Fruit fly (Drosophila melanogaster) whole organism, embryonic: Measurements from ENCODE around the gene Tomosyn.

Source experiments
- Awh ChIP-seq: fragments of 200-800 bp; sonication (Bioruptor generic); IDR thresholded peaks from 2 replicates; pipeline ENCODE4, ENCODE4 v1.3.6; 2022; ENCODE audit warnings: missing biosample characterization, missing genetic modification characterization
- CG10267 ChIP-seq: fragments of 200-800 bp; sonication (Bioruptor generic); optimal IDR thresholded peaks from 2 replicates; lab custom pipeline; 2018; ENCODE audit warnings: missing biosample characterization, mild to moderate bottlenecking, missing genetic modification characterization, moderate library complexity
- CG10979 ChIP-seq: fragments of 200-800 bp; sonication (Bioruptor generic); optimal IDR thresholded peaks from 2 replicates; lab custom pipeline; 2018; ENCODE audit warnings: missing biosample characterization, mild to moderate bottlenecking, missing genetic modification characterization, moderate library complexity
- CG11560 ChIP-seq: fragments of 200-800 bp; sonication (Bioruptor generic); IDR thresholded peaks from 3 replicates; pipeline ENCODE4 v1.3.6; 2022; ENCODE audit warnings: missing biosample characterization, missing genetic modification characterization
- CG12155 ChIP-seq: fragments of 200-800 bp; sonication (Bioruptor generic); optimal IDR thresholded peaks from 3 replicates; lab custom pipeline; 2016; ENCODE audit warnings: missing biosample characterization, missing genetic modification characterization
- CG12942 ChIP-seq: fragments of 200-800 bp; sonication (Bioruptor generic); optimal IDR thresholded peaks from 3 replicates; lab custom pipeline; 2016; ENCODE audit warnings: missing biosample characterization, missing genetic modification characterization
- CG13296 ChIP-seq: fragments of 200-800 bp; sonication (Bioruptor generic); optimal IDR thresholded peaks from 3 replicates; lab custom pipeline; 2018; ENCODE audit warnings: missing biosample characterization, mild to moderate bottlenecking, missing genetic modification characterization
- CG13624 ChIP-seq: fragments of 200-800 bp; sonication (Bioruptor generic); optimal IDR thresholded peaks from 2 replicates; lab custom pipeline; 2016; ENCODE audit warnings: missing biosample characterization, missing genetic modification characterization
- CG13894 ChIP-seq: fragments of 200-800 bp; sonication (Bioruptor generic); optimal IDR thresholded peaks from 3 replicates; lab custom pipeline; 2018; ENCODE audit warnings: missing biosample characterization, mild to moderate bottlenecking, missing genetic modification characterization, moderate library complexity
- CG14710 ChIP-seq: fragments of 200-800 bp; sonication (Bioruptor generic); optimal IDR thresholded peaks from 3 replicates; lab custom pipeline; 2019; ENCODE audit warnings: missing biosample characterization, mild to moderate bottlenecking, missing genetic modification characterization, moderate library complexity
- CG14860 ChIP-seq: fragments of 200-800 bp; sonication (Bioruptor generic); IDR thresholded peaks from 3 replicates; pipeline ENCODE4 v1.3.6; 2022; ENCODE audit warnings: missing biosample characterization, missing genetic modification characterization; ENCODE audit not compliant: partially characterized antibody
- CG15011 ChIP-seq: fragments of 200-800 bp; sonication (Bioruptor generic); optimal IDR thresholded peaks from 3 replicates; lab custom pipeline; 2018; ENCODE audit warnings: missing biosample characterization, mild to moderate bottlenecking, missing genetic modification characterization
- CG15696 ChIP-seq: fragments of 200-800 bp; sonication (Bioruptor generic); optimal IDR thresholded peaks from 2 replicates; lab custom pipeline; 2019; ENCODE audit warnings: missing biosample characterization, mild to moderate bottlenecking, missing genetic modification characterization, moderate library complexity
- CG1602 ChIP-seq: fragments of 200-800 bp; sonication (Bioruptor generic); optimal IDR thresholded peaks from 3 replicates; lab custom pipeline; 2016; ENCODE audit warnings: missing biosample characterization, missing genetic modification characterization
- CG2116 ChIP-seq: fragments of 200-800 bp; sonication (Bioruptor generic); optimal IDR thresholded peaks from 3 replicates; lab custom pipeline; 2018; ENCODE audit warnings: missing biosample characterization, mild to moderate bottlenecking, missing genetic modification characterization
- CG2712 ChIP-seq: fragments of 200-800 bp; optimal IDR thresholded peaks from 3 replicates; lab custom pipeline; 2019; ENCODE audit warnings: missing biosample characterization, mild to moderate bottlenecking, missing genetic modification characterization, moderate library complexity
- CG31365 ChIP-seq: fragments of 200-800 bp; sonication (Bioruptor generic); optimal IDR thresholded peaks from 2 replicates; lab custom pipeline; 2018; ENCODE audit warnings: missing biosample characterization, mild to moderate bottlenecking, missing genetic modification characterization
- CG4730 ChIP-seq: fragments of 200-800 bp; sonication (Bioruptor generic); IDR thresholded peaks from 2 replicates; pipeline ENCODE4 v1.3.6; 2022; ENCODE audit warnings: missing biosample characterization, missing genetic modification characterization
- CG6791 ChIP-seq: fragments of 200-800 bp; sonication (Bioruptor generic); IDR thresholded peaks from 3 replicates; pipeline ENCODE4 v1.3.6; 2022; ENCODE audit warnings: missing biosample characterization, missing genetic modification characterization; ENCODE audit not compliant: partially characterized antibody
- CG7556 ChIP-seq: fragments of 200-800 bp; sonication (Bioruptor generic); optimal IDR thresholded peaks from 2 replicates; lab custom pipeline; 2017; ENCODE audit warnings: missing biosample characterization, mild to moderate bottlenecking, missing genetic modification characterization
- CG8290 ChIP-seq, 3 experiments: fragments of 200-800 bp; sonication (Bioruptor generic); optimal IDR thresholded peaks; 2 replicates each; lab custom pipeline; 2016 to 2019; ENCODE audit warnings: missing biosample characterization in 3 of 3, missing genetic modification characterization in 3 of 3, mild to moderate bottlenecking in 2 of 3, moderate library complexity in 1 of 3
- CG9609 ChIP-seq: fragments of 200-800 bp; sonication (Bioruptor generic); optimal IDR thresholded peaks from 3 replicates; lab custom pipeline; 2016; ENCODE audit warnings: missing biosample characterization, missing genetic modification characterization
- CG9932 ChIP-seq: fragments of 200-800 bp; sonication (Bioruptor generic); IDR thresholded peaks from 2 replicates; pipeline ENCODE4 v1.3.6; 2022; ENCODE audit warnings: missing biosample characterization, missing genetic modification characterization
- Fer1 ChIP-seq: fragments of 200-800 bp; sonication (Bioruptor generic); optimal IDR thresholded peaks from 2 replicates; lab custom pipeline; 2017; ENCODE audit warnings: missing biosample characterization, mild to moderate bottlenecking, missing genetic modification characterization
- HLHmδ ChIP-seq: fragments of 200-800 bp; sonication (Bioruptor generic); optimal IDR thresholded peaks from 2 replicates; lab custom pipeline; 2018; ENCODE audit warnings: missing biosample characterization, mild to moderate bottlenecking, missing genetic modification characterization, moderate library complexity
- Meics ChIP-seq: fragments of 200-800 bp; sonication (Bioruptor generic); optimal IDR thresholded peaks from 2 replicates; lab custom pipeline; 2017; ENCODE audit warnings: missing biosample characterization, mild to moderate bottlenecking, missing genetic modification characterization
- Sox100B ChIP-seq: fragments of 200-800 bp; sonication (Bioruptor generic); optimal IDR thresholded peaks from 3 replicates; lab custom pipeline; 2018; ENCODE audit warnings: missing biosample characterization, mild to moderate bottlenecking, missing genetic modification characterization
- Spps ChIP-seq: fragments of 200-800 bp; sonication (Bioruptor generic); optimal IDR thresholded peaks from 2 replicates; lab custom pipeline; 2018; ENCODE audit warnings: missing biosample characterization, mild to moderate bottlenecking, missing genetic modification characterization
- ab ChIP-seq: fragments of 200-800 bp; sonication (Bioruptor generic); optimal IDR thresholded peaks from 2 replicates; lab custom pipeline; 2016; ENCODE audit warnings: missing biosample characterization, missing genetic modification characterization
- bigmax ChIP-seq: fragments of 200-800 bp; sonication (Bioruptor generic); optimal IDR thresholded peaks from 2 replicates; lab custom pipeline; 2018; ENCODE audit warnings: missing biosample characterization, mild to moderate bottlenecking, missing genetic modification characterization
- bsh ChIP-seq, 2 experiments: fragments of 200-800 bp; sonication (Bioruptor generic); optimal IDR thresholded peaks; 2 replicates each; lab custom pipeline; 2017 to 2018; ENCODE audit warnings: mild to moderate bottlenecking in 2 of 2, missing biosample characterization in 2 of 2, missing genetic modification characterization in 2 of 2, moderate library complexity in 1 of 2
- crp ChIP-seq, 2 experiments: fragments of 200-800 bp; sonication (Bioruptor generic); optimal IDR thresholded peaks; 2 replicates in 1 of 2; 3 replicates in 1 of 2; lab custom pipeline; 2017; ENCODE audit warnings: missing biosample characterization in 2 of 2, missing genetic modification characterization in 2 of 2, mild to moderate bottlenecking in 1 of 2, moderate library complexity in 1 of 2
- dati ChIP-seq: fragments of 200-800 bp; sonication (Bioruptor generic); IDR thresholded peaks from 2 replicates; pipeline ENCODE4 v1.3.6; 2022; ENCODE audit warnings: missing biosample characterization, missing genetic modification characterization
- ems ChIP-seq: fragments of 200-800 bp; sonication (Bioruptor generic); optimal IDR thresholded peaks from 3 replicates; lab custom pipeline; 2016; ENCODE audit warnings: missing biosample characterization, missing genetic modification characterization
- ewg ChIP-seq: fragments of 200-800 bp; sonication (Bioruptor generic); optimal IDR thresholded peaks from 3 replicates; lab custom pipeline; 2017; ENCODE audit warnings: mild to moderate bottlenecking, missing biosample characterization, missing genetic modification reagents, missing genetic modification characterization
- fu2 ChIP-seq: fragments of 200-800 bp; sonication (Bioruptor generic); optimal IDR thresholded peaks from 2 replicates; lab custom pipeline; 2016; ENCODE audit warnings: missing biosample characterization, missing genetic modification characterization
- gem ChIP-seq: fragments of 200-800 bp; sonication (Bioruptor generic); optimal IDR thresholded peaks from 2 replicates; lab custom pipeline; 2019; ENCODE audit warnings: missing biosample characterization, mild to moderate bottlenecking, missing genetic modification characterization, moderate library complexity
- grau ChIP-seq: fragments of 200-800 bp; optimal IDR thresholded peaks from 3 replicates; lab custom pipeline; 2019; ENCODE audit warnings: missing biosample characterization, mild to moderate bottlenecking, missing genetic modification characterization, moderate library complexity
- gt ChIP-seq: fragments of 200-800 bp; sonication (Bioruptor generic); IDR thresholded peaks from 2 replicates; pipeline ENCODE4 v1.3.6; 2022; ENCODE audit warnings: missing biosample characterization, missing genetic modification characterization
- lbe ChIP-seq: fragments of 200-800 bp; sonication (Bioruptor generic); optimal IDR thresholded peaks from 2 replicates; lab custom pipeline; 2016; ENCODE audit warnings: missing biosample characterization, mild to moderate bottlenecking, missing genetic modification characterization
- lola ChIP-seq, 3 experiments: fragments of >200 bp in 2 of 3; fragments of 200-800 bp in 1 of 3; sonication (Bioruptor generic) in 1 of 3; optimal IDR thresholded peaks; 2 replicates each; lab custom pipeline; 2017 to 2019; ENCODE audit warnings: missing biosample characterization in 3 of 3, missing genetic modification characterization in 3 of 3, mild to moderate bottlenecking in 1 of 3, moderate library complexity in 1 of 3
- lov ChIP-seq, 2 experiments: fragments of 200-800 bp in 1 of 2; fragments of >200 bp in 1 of 2; sonication (Bioruptor generic) in 1 of 2; IDR thresholded peaks in 1 of 2; optimal IDR thresholded peaks in 1 of 2; 2 replicates in 1 of 2; 3 replicates in 1 of 2; pipeline versions ENCODE4 v1.3.6 to Lab custom; 2017 to 2022; ENCODE audit warnings: missing biosample characterization in 1 of 2, missing genetic modification characterization in 1 of 2
- pros ChIP-seq: fragments of 200-800 bp; sonication (Bioruptor generic); optimal IDR thresholded peaks from 3 replicates; lab custom pipeline; 2019; ENCODE audit warnings: missing biosample characterization, mild to moderate bottlenecking, missing genetic modification characterization, moderate library complexity
- sens ChIP-seq: fragments of 200-800 bp; sonication (Bioruptor generic); peaks from one replicate; lab custom pipeline; 2016; ENCODE audit warnings: missing biosample characterization, missing genetic modification characterization
- sima ChIP-seq: fragments of 200-800 bp; sonication (Bioruptor generic); optimal IDR thresholded peaks from 2 replicates; lab custom pipeline; 2016; ENCODE audit warnings: missing biosample characterization, missing genetic modification characterization
- ttk ChIP-seq: fragments of 200-800 bp; sonication (Bioruptor generic); IDR thresholded peaks from 2 replicates; pipeline ENCODE4 v2.1.2; 2022; ENCODE audit warnings: missing biosample characterization, missing genetic modification characterization
- yki ChIP-seq: fragments of >200 bp; optimal IDR thresholded peaks from 3 replicates; lab custom pipeline; 2018

Gene Tomosyn

DNA sequence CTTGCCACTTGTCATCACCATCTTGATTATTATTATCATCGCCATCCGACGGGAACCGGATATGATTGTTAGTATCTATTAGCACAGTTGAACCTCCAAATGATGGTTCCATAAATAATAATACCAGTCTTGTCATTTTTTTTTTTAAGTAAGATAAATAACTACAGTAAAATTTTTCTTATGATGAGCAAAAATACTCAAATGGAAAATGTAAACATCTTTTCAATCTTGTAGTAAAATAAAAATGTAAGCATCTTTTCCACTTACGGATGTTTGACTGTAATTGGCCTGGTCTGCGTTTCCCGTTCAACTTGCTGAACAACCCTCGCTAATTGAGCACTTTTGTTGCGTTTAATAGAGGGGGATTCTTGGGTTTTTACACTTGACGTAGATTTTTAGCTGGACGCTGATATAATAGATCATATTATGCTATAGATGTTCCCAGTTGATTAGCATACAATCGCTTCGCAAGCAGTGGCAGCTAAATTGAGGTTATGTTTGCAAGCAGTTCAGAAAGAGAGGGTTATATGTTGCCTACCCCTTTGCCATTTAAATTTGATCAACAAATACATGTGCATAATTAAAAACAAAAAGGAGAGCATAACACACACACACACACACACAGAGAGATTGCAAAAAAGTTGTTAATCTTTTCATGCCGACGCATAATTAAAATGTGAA is 5.7 kb upstream of the Tomosyn start (continued):
- TF ChIP-seq ab: no peak
- TF ChIP-seq sens (GFP tag; lab: Kevin White, UChicago): peak; percentile 53
- TF ChIP-seq CG9932 (GFP tag; lab: Robert Waterston, UW): no peak
- no peak for TF ChIP-seq CG6791 (GFP tag; lab: Robert Waterston, UW)
- TF ChIP-seq CG31365: peak; percentile 67
- peak; percentile 80 for TF ChIP-seq grau (tag; lab: Kevin White, UChicago)
- TF ChIP-seq CG13296 (GFP tag; lab: Kevin White, UChicago): no peak
- TF ChIP-seq CG10979: peak; percentile 20
- TF ChIP-seq CG14710 (tag; lab: Kevin White, UChicago): peak; percentile 16
- no peak for TF ChIP-seq ttk (GFP tag; lab: Robert Waterston, UW)
- TF ChIP-seq yki: no peak
- TF ChIP-seq lola (GFP tag; optimal IDR thresholded peaks at IDR 0.05; lab: Kevin White, UChicago): peak in 1 of 3 experiments; percentile 24
- TF ChIP-seq pros (GFP tag; lab: Kevin White, UChicago): peak; percentile 41
- TF ChIP-seq CG8290 (GFP tag; optimal IDR thresholded peaks at IDR 0.05; lab: Kevin White, UChicago): peak; percentile 31
- no peak for TF ChIP-seq CG8290 (tag; optimal IDR thresholded peaks at IDR 0.05; lab: Kevin White, UChicago)
- TF ChIP-seq gem: peak; percentile 16
- TF ChIP-seq bigmax (GFP tag; lab: Kevin White, UChicago): peak; percentile 82
- TF ChIP-seq bsh (GFP tag; optimal IDR thresholded peaks at IDR 0.05; lab: Kevin White, UChicago): peak in 1 of 2 experiments; percentile 8

DNA sequence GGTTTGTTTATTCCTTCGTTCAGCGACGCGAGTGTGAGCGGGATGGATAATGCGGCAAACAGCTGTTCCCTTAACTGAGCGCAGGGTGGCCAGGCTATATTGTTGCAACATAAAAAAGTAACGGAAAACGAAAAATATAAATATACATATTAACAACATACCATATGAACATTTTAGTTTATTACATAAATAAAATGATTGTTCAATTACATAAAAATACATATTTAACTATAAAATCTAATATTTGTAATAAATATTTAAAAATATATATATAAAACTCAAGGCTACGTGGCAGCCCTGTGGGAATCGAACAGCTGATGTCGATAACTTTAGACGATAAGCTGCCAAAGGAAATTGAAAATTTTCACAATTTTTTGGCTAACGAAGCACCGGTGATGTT is 1.8 kb upstream of the Tomosyn start, which contains the start of the genes Aven and CG2540:
TSS of gene Aven (minus strand) at position 77 of the 400 bp plus-strand sequence.
TSS of gene CG2540 (plus strand) at position 315 of the 400 bp plus-strand sequence.
- no peak for TF ChIP-seq ems (GFP tag; lab: Kevin White, UChicago)
- TF ChIP-seq CG15696 (tag; lab: Kevin White, UChicago): peak; percentile 89
- no peak for TF ChIP-seq gt (GFP tag; lab: Robert Waterston, UW)
- peak; percentile 63 for TF ChIP-seq Spps (tag; lab: Kevin White, UChicago)
- peak; percentile 70 to 93 for TF ChIP-seq crp (GFP tag; optimal IDR thresholded peaks at IDR 0.05; lab: Kevin White, UChicago)
- TF ChIP-seq CG7556 (GFP tag; lab: Kevin White, UChicago): peak; percentile 90
- no peak for TF ChIP-seq lov (optimal IDR thresholded peaks at IDR 0.05; lab: Kevin White, UChicago)
- no peak for TF ChIP-seq lov (GFP tag; IDR thresholded peaks at IDR 0.05; lab: Robert Waterston, UW)
- peak; percentile 85 for TF ChIP-seq CG13894
- TF ChIP-seq Fer1: peak; percentile 92
- no peak for TF ChIP-seq sima (GFP tag; lab: Kevin White, UChicago)
- TF ChIP-seq CG12942 (GFP tag; lab: Kevin White, UChicago): peak; percentile 59
- peak; percentile 86 for TF ChIP-seq Sox100B
- peak; percentile 93 for TF ChIP-seq gem
- TF ChIP-seq CG15011 (GFP tag; lab: Kevin White, UChicago): peak; percentile 44
- TF ChIP-seq CG2116 (GFP tag; lab: Kevin White, UChicago): peak; percentile 61
- TF ChIP-seq dati: no peak
- peak; percentile 36; the same call in 1 of the 2 replicates for TF ChIP-seq CG4730 (GFP tag; lab: Robert Waterston, UW)
- peak; percentile 67 for TF ChIP-seq lbe (GFP tag; lab: Kevin White, UChicago)
- peak; percentile 90 for TF ChIP-seq CG2712 (tag; lab: Kevin White, UChicago)
- TF ChIP-seq HLHmδ (GFP tag; lab: Kevin White, UChicago): no peak
- TF ChIP-seq CG14860 (GFP tag; lab: Robert Waterston, UW): no peak
- peak; percentile 84 for TF ChIP-seq CG10267 (tag; lab: Kevin White, UChicago)
- peak; percentile 61 for TF ChIP-seq ewg (GFP tag; lab: Kevin White, UChicago)
- no peak for TF ChIP-seq CG13624
- TF ChIP-seq fu2 (GFP tag; lab: Kevin White, UChicago): no peak
- TF ChIP-seq Awh (GFP tag; lab: Robert Waterston, UW): peak; percentile 60
- TF ChIP-seq CG11560 (tag; lab: Robert Waterston, UW): no peak
- peak; percentile 87 for TF ChIP-seq Meics
- TF ChIP-seq CG9609: no peak
- TF ChIP-seq CG1602 (GFP tag; lab: Kevin White, UChicago): peak; percentile 52
- peak; percentile 74 for TF ChIP-seq CG12155 (GFP tag; lab: Kevin White, UChicago)
- TF ChIP-seq CG10979: peak; percentile 86
